Worm (Caenorhabditis elegans): ENCODE data around the gene cnx-1.

Gene cnx-1

ce11 chrIII:9780254-9780653 is 36.7 kb downstream of the cnx-1 start, which contains the start of gene sqv-3:
Gene sqv-3 (minus strand): TSS chrIII:9780354.
- no peak for TF ChIP-seq fkh-2 (tag; optimal IDR thresholded peaks at IDR 0.05)
- no peak for TF ChIP-seq R02D3.7 (tag; optimal IDR thresholded peaks at IDR 0.05)
- TF ChIP-seq elt-3 (tag; optimal IDR thresholded peaks at IDR 0.05) = no peak
- no peak for TF ChIP-seq sea-2 (GFP tag; optimal IDR thresholded peaks at IDR 0.05)
- TF ChIP-seq mml-1 (tag; optimal IDR thresholded peaks at IDR 0.05) = no peak
- no peak for TF ChIP-seq ceh-28 (tag; optimal IDR thresholded peaks at IDR 0.05)
- no peak for TF ChIP-seq elt-2 (tag; optimal IDR thresholded peaks at IDR 0.05)

DNA sequence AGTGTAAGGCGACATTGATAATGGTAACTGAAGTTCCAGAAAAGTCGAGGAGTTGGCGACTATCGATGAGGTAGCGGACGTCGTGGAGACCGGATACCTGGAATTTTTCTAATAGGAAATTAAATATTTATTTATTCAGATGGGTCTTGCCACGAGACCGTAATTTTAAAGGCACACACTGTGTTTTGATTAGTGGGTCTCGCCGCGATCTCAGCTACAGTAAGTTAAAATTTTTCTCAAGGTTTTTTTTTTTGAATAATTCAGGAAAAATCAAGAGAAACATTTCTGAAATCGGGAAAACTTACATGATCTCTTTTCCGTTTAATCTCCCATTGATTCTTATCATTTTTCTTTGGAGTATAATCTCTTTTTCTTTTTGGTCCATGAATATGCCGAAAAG is 37.9 kb downstream of the cnx-1 start:
- TF ChIP-seq lin-39 (tag; optimal IDR thresholded peaks at IDR 0.05) = no peak
- TF ChIP-seq ceh-82 (tag; optimal IDR thresholded peaks at IDR 0.05) = no peak
- no peak for TF ChIP-seq snpc-4 (tag; optimal IDR thresholded peaks at IDR 0.05)
- TF ChIP-seq ceh-16 (tag; optimal IDR thresholded peaks at IDR 0.05) = no peak
- no peak for TF ChIP-seq egl-27 (tag; optimal IDR thresholded peaks at IDR 0.05)
- TF ChIP-seq hmg-11 (tag; optimal IDR thresholded peaks at IDR 0.05) = no peak
- TF ChIP-seq fos-1 (tag; optimal IDR thresholded peaks at IDR 0.05) = no peak
- no peak for TF ChIP-seq lsy-12 (tag; optimal IDR thresholded peaks at IDR 0.05)
- TF ChIP-seq ceh-9 (tag; optimal IDR thresholded peaks at IDR 0.05) = no peak
- no peak for TF ChIP-seq nhr-237 (tag; optimal IDR thresholded peaks at IDR 0.05)
- TF ChIP-seq tbx-2 (tag; optimal IDR thresholded peaks at IDR 0.05) = no peak
- TF ChIP-seq ama-1 (optimal IDR thresholded peaks at IDR 0.05) = no peak
- TF ChIP-seq nhr-67 (tag; optimal IDR thresholded peaks at IDR 0.05) = no peak
- no peak for TF ChIP-seq sea-2 (GFP tag; optimal IDR thresholded peaks at IDR 0.05)

- TF ChIP-seq hmg-11 (tag; optimal IDR thresholded peaks at IDR 0.05) (peak; percentile 43), nfya-1 (tag; optimal IDR thresholded peaks at IDR 0.05; ENCODE audit: insufficient read depth) (peak; percentile 29), snpc-4 (tag; optimal IDR thresholded peaks at IDR 0.05) (no peak), lin-39 (tag; optimal IDR thresholded peaks at IDR 0.05) (peak; percentile 10), elt-2 (tag; optimal IDR thresholded peaks at IDR 0.05) (peak; percentile 20), nhr-25 (tag; optimal IDR thresholded peaks at IDR 0.05) (no peak)
Observed at ce11 chrIII:9776323-9776722, 40.6 kb downstream of the cnx-1 start, which contains the start of gene usp-46. Gene usp-46 (plus strand): TSS chrIII:9776623.

DNA sequence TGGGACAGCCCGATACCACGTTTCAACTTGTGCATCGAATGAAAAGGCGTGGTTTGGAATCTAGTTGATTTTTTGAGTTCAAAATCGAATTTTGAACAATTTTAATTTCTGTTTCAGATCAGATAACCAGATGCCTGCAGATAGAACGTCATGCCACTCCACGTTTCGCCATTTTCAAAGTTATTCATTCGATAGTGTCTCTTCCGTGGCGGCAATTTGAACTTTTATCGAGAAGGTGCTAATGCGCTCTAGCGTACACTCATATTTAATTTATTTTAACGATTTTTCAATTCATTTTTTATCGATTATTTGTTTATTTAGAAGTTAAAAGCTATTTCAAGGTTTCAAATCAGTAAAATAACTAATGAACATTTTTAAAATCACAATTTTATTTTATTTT is 41.0 kb downstream of the cnx-1 start:
- TF ChIP-seq lin-15B (tag; optimal IDR thresholded peaks at IDR 0.05) = peak; percentile 18
- no peak for TF ChIP-seq nhr-11 (tag; optimal IDR thresholded peaks at IDR 0.05)

- no peak for TF ChIP-seq ceh-82 (tag; optimal IDR thresholded peaks at IDR 0.05)
- TF ChIP-seq ceh-16 (tag; optimal IDR thresholded peaks at IDR 0.05) = no peak
- no peak for TF ChIP-seq elt-2 (tag; optimal IDR thresholded peaks at IDR 0.05)
- no peak for TF ChIP-seq lsy-12 (tag; optimal IDR thresholded peaks at IDR 0.05)
- no peak for TF ChIP-seq mdl-1 (tag; optimal IDR thresholded peaks at IDR 0.05)
- TF ChIP-seq ceh-9 (tag; optimal IDR thresholded peaks at IDR 0.05) = no peak
- no peak for TF ChIP-seq egl-5 (tag; optimal IDR thresholded peaks at IDR 0.05)
- TF ChIP-seq aly-2 (tag; optimal IDR thresholded peaks at IDR 0.05) = no peak
- no peak for TF ChIP-seq ztf-11 (tag; optimal IDR thresholded peaks at IDR 0.05)
Observed at ce11 chrIII:9772394-9772793, 44.5 kb downstream of the cnx-1 start.

DNA sequence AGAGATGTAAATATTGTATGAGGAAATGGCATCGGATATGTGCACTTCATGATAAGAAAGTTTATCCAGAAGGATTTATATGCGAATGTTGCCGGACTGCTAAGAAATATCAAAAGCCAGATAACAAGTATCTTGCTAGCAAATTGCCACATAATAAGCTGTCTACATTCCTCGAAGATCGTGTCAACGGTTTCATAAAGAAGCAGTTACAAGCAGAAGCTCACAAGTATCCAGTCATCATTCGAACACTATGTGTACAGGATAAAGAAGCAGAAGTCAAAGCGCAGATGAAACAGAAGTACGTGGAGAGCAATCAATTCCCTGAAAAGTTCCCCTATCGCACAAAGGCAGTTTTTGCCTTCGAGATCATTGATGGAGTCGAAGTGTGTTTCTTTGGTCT is 46.3 kb downstream of the cnx-1 start:
- TF ChIP-seq egl-27 (tag; optimal IDR thresholded peaks at IDR 0.05) (no peak), jun-1 (tag; optimal IDR thresholded peaks at IDR 0.05) (no peak), fos-1 (tag; optimal IDR thresholded peaks at IDR 0.05) (no peak), ZK546.5 (tag; optimal IDR thresholded peaks at IDR 0.05) (no peak), ceh-16 (tag; optimal IDR thresholded peaks at IDR 0.05) (no peak), ztf-4 (tag; optimal IDR thresholded peaks at IDR 0.05) (no peak), skn-1 (tag; optimal IDR thresholded peaks at IDR 0.05) (no peak), sea-2 (GFP tag; optimal IDR thresholded peaks at IDR 0.05) (no peak), elt-1 (tag; optimal IDR thresholded peaks at IDR 0.05) (no peak), pha-4 (tag; optimal IDR thresholded peaks at IDR 0.05) (no peak), nhr-25 (tag; optimal IDR thresholded peaks at IDR 0.05) (no peak), fkh-10 (GFP tag; optimal IDR thresholded peaks at IDR 0.05) (no peak), nhr-77 (tag; optimal IDR thresholded peaks at IDR 0.05) (no peak), mml-1 (tag; optimal IDR thresholded peaks at IDR 0.05) (no peak)
